Fruit fly (Drosophila melanogaster): ENCODE data around the gene Afti.

- no peak for TF ChIP-seq CG8478 (optimal IDR thresholded peaks at IDR 0.05)
- TF ChIP-seq CTCF (optimal IDR thresholded peaks at IDR 0.05) = no peak
These were observed 5.0 kb upstream of the Afti start for dm6 chr3R:14331474-14331873.

All from S2 (cell line).